Worm (Caenorhabditis elegans): ENCODE data around the gene tdo-2.

ce11 chrIII:5934138-5934658 is 14.4 kb upstream of the tdo-2 start:
- TF ChIP-seq F13C5.2 (tag; optimal IDR thresholded peaks at IDR 0.05): no peak
- no peak for TF ChIP-seq tra-4 (tag; optimal IDR thresholded peaks at IDR 0.05)
- TF ChIP-seq ceh-36 (tag; optimal IDR thresholded peaks at IDR 0.05): no peak
- TF ChIP-seq ceh-13 (GFP tag; optimal IDR thresholded peaks at IDR 0.05): no peak
